Worm (Caenorhabditis elegans) whole organism, L4 larva: ENCODE data around the gene F40D4.12.

Experiments
- F49E8.2 ChIP-seq: sonication (generic microtip); optimal IDR thresholded peaks from 2 replicates; lab custom pipeline; 2016; ENCODE audit warnings: missing compliant biosample characterization, mild to moderate bottlenecking, missing genetic modification characterization, borderline replicate concordance
- T26A8.4 ChIP-seq: fragments of 200-800 bp; sonication (Bioruptor generic); IDR thresholded peaks from 2 replicates; pipeline ENCODE4 v1.3.6; 2022; ENCODE audit warnings: missing genetic modification characterization, missing compliant biosample characterization
- Y48G9A.11 ChIP-seq: fragments of 200-800 bp; sonication (Bioruptor generic); IDR thresholded peaks from 2 replicates; pipeline ENCODE4 v1.3.6; 2022; ENCODE audit warnings: missing genetic modification reagents, missing genetic modification characterization, missing compliant biosample characterization
- aha-1 ChIP-seq: fragments of 150-350 bp; peaks from one replicate; lab custom pipeline; 2014; ENCODE audit warnings: missing biosample characterization, missing genetic modification characterization
- ceh-32 ChIP-seq: sonication (generic microtip); optimal IDR thresholded peaks from 2 replicates; lab custom pipeline; 2016; ENCODE audit warnings: mild to moderate bottlenecking, missing genetic modification characterization, missing compliant biosample characterization; ENCODE audit not compliant: poor library complexity
- cey-2 ChIP-seq: sonication (generic microtip); optimal IDR thresholded peaks from 3 replicates; lab custom pipeline; 2017; ENCODE audit warnings: missing genetic modification characterization, mild to moderate bottlenecking, missing compliant biosample characterization, antibody characterized with exemption, borderline replicate concordance; ENCODE audit not compliant: insufficient read depth
- daf-16 ChIP-seq, 3 experiments: sonication (generic microtip); optimal IDR thresholded peaks; 2 replicates each; lab custom pipeline; 2016 to 2017; ENCODE audit warnings: missing genetic modification characterization in 3 of 3, missing genetic modification reagents in 3 of 3, mild to moderate bottlenecking in 2 of 3, missing compliant biosample characterization in 2 of 3, missing biosample characterization in 1 of 3, moderate library complexity in 1 of 3
- daf-19 ChIP-seq: fragments of 200-800 bp; sonication (Bioruptor generic); conservative IDR thresholded peaks from 2 replicates; pipeline ENCODE4 v1.3.6; 2022; ENCODE audit warnings: missing genetic modification characterization, missing compliant biosample characterization
- dve-1 ChIP-seq: sonication (generic microtip); optimal IDR thresholded peaks from 2 replicates; lab custom pipeline; 2017; ENCODE audit warnings: antibody characterized with exemption, mild to moderate bottlenecking, missing genetic modification characterization, missing compliant biosample characterization; ENCODE audit not compliant: insufficient read depth
- egl-43 ChIP-seq: fragments of 200-800 bp; sonication (Bioruptor generic); IDR thresholded peaks from 2 replicates; pipeline ENCODE4 v1.3.6; 2022; ENCODE audit warnings: missing genetic modification reagents, missing genetic modification characterization, missing compliant biosample characterization
- hlh-30 ChIP-seq: sonication (generic microtip); optimal IDR thresholded peaks from 2 replicates; lab custom pipeline; 2017; ENCODE audit warnings: antibody characterized with exemption, mild to moderate bottlenecking, missing genetic modification characterization, missing compliant biosample characterization; ENCODE audit not compliant: insufficient read depth
- lin-13 ChIP-seq: fragments of 150-350 bp; optimal IDR thresholded peaks from 2 replicates; lab custom pipeline; 2014; ENCODE audit warnings: missing biosample characterization, missing genetic modification reagents, missing genetic modification characterization
- lin-38 ChIP-seq: fragments of 200-800 bp; sonication (Bioruptor generic); IDR thresholded peaks from 2 replicates; pipeline ENCODE4 v1.3.6; 2022; ENCODE audit warnings: missing genetic modification reagents, missing genetic modification characterization, missing compliant biosample characterization
- lir-3 ChIP-seq: sonication (generic microtip); optimal IDR thresholded peaks from 2 replicates; lab custom pipeline; 2016; ENCODE audit warnings: mild to moderate bottlenecking, missing genetic modification characterization, missing compliant biosample characterization
- lsy-2 ChIP-seq, 2 experiments: fragments of 150-350 bp in 1 of 2; sonication (generic microtip) in 1 of 2; optimal IDR thresholded peaks; 2 replicates each; lab custom pipeline; 2014 to 2017; ENCODE audit warnings: missing biosample characterization in 2 of 2, missing genetic modification characterization in 2 of 2
- nhr-41 ChIP-seq: fragments of 200-800 bp; sonication (Bioruptor generic); IDR thresholded peaks from 2 replicates; pipeline ENCODE4 v1.3.6; 2022; ENCODE audit warnings: missing genetic modification reagents, missing genetic modification characterization, missing compliant biosample characterization
- nhr-6 ChIP-seq: fragments of 150-350 bp; optimal IDR thresholded peaks from 2 replicates; lab custom pipeline; 2014; ENCODE audit warnings: missing biosample characterization, missing genetic modification characterization
- nhr-76 ChIP-seq: fragments of 150-350 bp; optimal IDR thresholded peaks from 2 replicates; lab custom pipeline; 2014; ENCODE audit warnings: missing biosample characterization, missing genetic modification characterization
- pqm-1 ChIP-seq: sonication (generic microtip); optimal IDR thresholded peaks from 2 replicates; lab custom pipeline; 2017; ENCODE audit warnings: missing biosample characterization, missing genetic modification characterization
- set-16 ChIP-seq: fragments of 200-800 bp; sonication (Bioruptor generic); IDR thresholded peaks from 2 replicates; pipeline ENCODE4 v1.3.6; 2022; ENCODE audit warnings: missing genetic modification reagents, missing genetic modification characterization, missing compliant biosample characterization
- snpc-4 ChIP-seq: fragments of 150-350 bp; optimal IDR thresholded peaks from 2 replicates; lab custom pipeline; 2014; ENCODE audit warnings: missing biosample characterization, missing genetic modification characterization
- spr-1 ChIP-seq: sonication (generic microtip); optimal IDR thresholded peaks from 2 replicates; lab custom pipeline; 2016; ENCODE audit warnings: mild to moderate bottlenecking, missing genetic modification characterization, missing compliant biosample characterization
- unc-130 ChIP-seq: sonication (generic microtip); optimal IDR thresholded peaks from 2 replicates; lab custom pipeline; 2016; ENCODE audit warnings: missing genetic modification reagents, missing genetic modification characterization, missing compliant biosample characterization
- zfp-3 ChIP-seq: fragments of 200-800 bp; sonication (Bioruptor generic); conservative IDR thresholded peaks from 2 replicates; pipeline ENCODE4 v1.3.6; 2022; ENCODE audit warnings: missing genetic modification reagents, missing genetic modification characterization, missing compliant biosample characterization
- zip-2 ChIP-seq: fragments of 150-350 bp; optimal IDR thresholded peaks from 2 replicates; lab custom pipeline; 2014; ENCODE audit warnings: missing biosample characterization, missing genetic modification characterization

Gene F40D4.12

ce11 chrV:17182045-17182444 is 22.4 kb downstream of the F40D4.12 start, which contains the start of gene srh-159:
Gene srh-159, plus strand, starts transcription at chrV:17182345.
- no peak for TF ChIP-seq egl-43 (GFP tag; lab: Robert Waterston, UW)
- no peak for TF ChIP-seq snpc-4 (tag; lab: Kevin White, UChicago)
- TF ChIP-seq Y48G9A.11 = no peak
- no peak for TF ChIP-seq nhr-41 (GFP tag; lab: Robert Waterston, UW)
- TF ChIP-seq nhr-6 (tag; lab: Kevin White, UChicago) = no peak
- no peak for TF ChIP-seq aha-1 (tag; lab: Kevin White, UChicago)
- TF ChIP-seq lir-3 = no peak
- no peak for TF ChIP-seq unc-130 (GFP tag; lab: Kevin White, UChicago)
- TF ChIP-seq F49E8.2 (tag; lab: Kevin White, UChicago) = no peak
- no peak for TF ChIP-seq hlh-30 (tag; lab: Kevin White, UChicago)
- TF ChIP-seq lin-13 (GFP tag; lab: Kevin White, UChicago) = no peak
- TF ChIP-seq daf-16 (GFP tag; optimal IDR thresholded peaks at IDR 0.05; lab: Kevin White, UChicago) = no peak
- TF ChIP-seq daf-16 (tag; optimal IDR thresholded peaks at IDR 0.05; lab: Kevin White, UChicago) = no peak
- no peak for TF ChIP-seq ceh-32 (tag; lab: Kevin White, UChicago)
- no peak for TF ChIP-seq nhr-76
- TF ChIP-seq cey-2 (tag; lab: Kevin White, UChicago) = no peak
- TF ChIP-seq lsy-2 (tag; optimal IDR thresholded peaks at IDR 0.05; lab: Kevin White, UChicago) = no peak

DNA sequence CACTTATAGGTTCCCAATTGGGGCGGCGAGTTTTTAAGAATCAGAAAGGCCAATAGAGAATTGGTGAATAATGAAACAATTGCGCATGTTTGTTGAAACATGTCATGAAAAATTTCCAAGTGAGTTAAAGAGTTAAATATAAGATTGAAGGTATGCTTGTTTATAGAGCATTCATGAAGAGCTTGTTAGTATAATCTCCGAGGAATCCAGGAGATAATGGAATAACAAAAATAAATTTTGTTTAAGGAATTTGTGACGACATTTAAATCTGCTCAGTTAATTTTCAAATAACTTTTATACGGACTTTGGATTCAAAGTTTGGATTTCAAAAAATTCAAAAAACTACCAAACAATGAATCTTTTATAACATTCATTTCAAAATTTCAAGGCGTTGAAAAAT is 30.7 kb downstream of the F40D4.12 start, which contains the start of gene str-199:
str-199 (minus strand) TSS at position 101 of the 400 bp plus-strand sequence.
- TF ChIP-seq lin-38 (GFP tag; lab: Robert Waterston, UW) (no peak), zip-2 (tag; lab: Kevin White, UChicago) (no peak)

- no peak for TF ChIP-seq set-16
- TF ChIP-seq nhr-6 (tag; lab: Kevin White, UChicago) = no peak
- TF ChIP-seq spr-1 (tag; lab: Kevin White, UChicago) = no peak
- TF ChIP-seq, all 104 proteins: peak for 0
Observed at ce11 chrV:17192238-17192637, 32.6 kb downstream of the F40D4.12 start, which contains the start of gene srz-47. Gene srz-47, minus strand, starts transcription at chrV:17192338.

DNA sequence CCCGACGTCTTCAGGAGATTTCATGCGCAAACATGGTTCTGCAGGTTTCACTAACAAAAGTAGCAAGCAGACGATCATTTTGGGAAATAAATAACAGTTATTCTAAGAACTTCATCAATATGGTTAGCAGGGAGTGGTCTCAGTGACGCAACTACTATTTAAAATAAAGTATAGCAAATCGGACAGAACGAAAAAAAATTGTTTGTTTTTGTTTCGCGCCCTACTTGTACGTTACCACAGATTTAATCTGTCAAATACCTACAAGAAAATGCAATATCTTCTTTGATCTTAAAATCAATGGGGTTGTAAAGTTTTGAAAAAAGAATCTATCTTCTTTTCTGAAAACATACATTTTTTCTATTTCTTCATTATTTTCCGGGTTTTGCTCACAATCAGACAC is 39.3 kb downstream of the F40D4.12 start, which contains the start of gene srz-96:
srz-96 (plus strand) TSS at position 301 of the 400 bp plus-strand sequence.
- no peak for TF ChIP-seq dve-1
- TF ChIP-seq zfp-3 (GFP tag; lab: Robert Waterston, UW) = no peak
- TF ChIP-seq daf-16 (GFP tag; optimal IDR thresholded peaks at IDR 0.05; lab: Kevin White, UChicago) = no peak
- no peak for TF ChIP-seq daf-16 (tag; optimal IDR thresholded peaks at IDR 0.05; lab: Kevin White, UChicago)

ce11 chrV:17201847-17202246 is 42.2 kb downstream of the F40D4.12 start, which contains the start of gene Y68A4A.10:
Gene Y68A4A.10, plus strand, starts transcription at chrV:17202147.
- TF ChIP-seq daf-19 (no peak), aha-1 (tag; lab: Kevin White, UChicago) (peak; percentile 8)

- TF ChIP-seq T26A8.4 (GFP tag; lab: Robert Waterston, UW) (no peak), zfp-3 (GFP tag; lab: Robert Waterston, UW) (no peak), pqm-1 (tag; lab: Kevin White, UChicago) (no peak), set-16 (peak; percentile 92)
- TF ChIP-seq, all 104 proteins: peak for 1
Observed at ce11 chrV:17206469-17206868, 46.8 kb downstream of the F40D4.12 start.

DNA sequence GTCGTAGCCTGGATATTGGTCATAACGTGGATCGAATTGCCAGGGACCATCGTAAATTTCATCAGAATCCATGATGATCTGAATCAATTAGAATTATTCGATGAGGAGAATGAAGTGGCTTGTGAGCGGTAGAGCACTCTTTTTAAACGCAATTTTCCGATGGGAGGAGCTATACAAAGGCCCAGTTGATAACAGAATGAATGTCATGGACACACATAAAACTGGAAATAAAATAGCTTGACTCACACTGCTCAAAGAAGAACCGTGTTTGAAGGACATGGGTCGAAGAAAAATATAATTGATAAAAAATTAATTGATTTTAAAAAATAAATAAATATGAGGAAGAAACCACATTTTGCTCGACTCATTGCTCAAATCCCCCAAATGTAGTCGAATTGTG is 48.4 kb downstream of the F40D4.12 start, which contains the start of gene Y68A4A.13:
Y68A4A.13 (minus strand) TSS at position 101 of the 400 bp plus-strand sequence.
- peak; percentile 44 for TF ChIP-seq aha-1 (tag; lab: Kevin White, UChicago)
- no peak for TF ChIP-seq ceh-32 (tag; lab: Kevin White, UChicago)
- TF ChIP-seq, all 104 proteins: peak for 1
